Worm (Caenorhabditis elegans) whole organism, L1 larva: ENCODE data around the gene cogc-6.

Source experiments
- aly-2 ChIP-seq: fragments of 150-350 bp; optimal IDR thresholded peaks from 2 replicates; lab custom pipeline; 2014; ENCODE audit warnings: missing biosample characterization, missing genetic modification characterization
- ces-1 ChIP-seq: fragments of 150-350 bp; optimal IDR thresholded peaks from 2 replicates; lab custom pipeline; 2014; ENCODE audit warnings: missing biosample characterization, missing genetic modification reagents, missing genetic modification characterization
- egl-27 ChIP-seq, 2 experiments: fragments of 150-350 bp in 1 of 2; sonication (generic microtip); optimal IDR thresholded peaks; 3 replicates each; lab custom pipeline; 2017 to 2018; ENCODE audit warnings: missing biosample characterization in 2 of 2, missing genetic modification characterization in 2 of 2, missing genetic modification reagents in 2 of 2
- elt-3 ChIP-seq, 6 experiments: fragments of 150-350 bp in 1 of 6; sonication (generic microtip); optimal IDR thresholded peaks; 2 replicates each; lab custom pipeline; 2017 to 2018; ENCODE audit warnings: missing biosample characterization in 6 of 6, missing genetic modification characterization in 6 of 6, inconsistent platforms in 1 of 6
- lin-14 ChIP-seq: fragments of 200-800 bp; sonication (Bioruptor generic); optimal IDR thresholded peaks from 2 replicates; lab custom pipeline; 2018; ENCODE audit warnings: mild to moderate bottlenecking, missing genetic modification characterization, moderate library complexity, missing compliant biosample characterization
- lin-35 ChIP-seq, 2 experiments: fragments of 150-350 bp; optimal IDR thresholded peaks; 2 replicates each; lab custom pipeline; 2014; ENCODE audit warnings: missing biosample characterization in 2 of 2, missing genetic modification characterization in 2 of 2, missing genetic modification reagents in 2 of 2
- nhr-237 ChIP-seq: fragments of 150-350 bp; optimal IDR thresholded peaks from 2 replicates; lab custom pipeline; 2014; ENCODE audit warnings: missing biosample characterization, missing genetic modification characterization
- pqm-1 ChIP-seq: sonication (generic microtip); optimal IDR thresholded peaks from 3 replicates; lab custom pipeline; 2017; ENCODE audit warnings: missing biosample characterization, missing genetic modification characterization
- sox-4 ChIP-seq: sonication (generic microtip); optimal IDR thresholded peaks from 2 replicates; lab custom pipeline; 2016; ENCODE audit warnings: missing genetic modification characterization, missing compliant biosample characterization

DNA sequence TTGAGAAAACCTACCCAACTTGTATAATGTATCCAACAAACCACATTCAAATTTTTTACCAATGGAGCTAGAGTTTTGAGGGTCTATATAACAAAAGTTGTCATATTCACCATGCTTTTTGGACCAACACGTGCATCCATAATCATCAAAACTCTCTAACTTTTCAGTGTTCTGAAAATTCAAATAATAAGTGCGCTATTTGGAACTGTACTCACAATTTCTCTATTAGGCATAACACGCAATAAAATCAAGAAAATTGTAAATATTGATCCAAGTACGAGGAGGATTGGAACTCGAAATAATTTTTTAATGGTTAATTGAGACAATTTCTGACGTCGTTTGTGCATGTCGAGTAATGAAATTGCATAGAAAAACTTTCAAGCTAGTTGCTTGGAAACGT lies 18.8 kb upstream of the cogc-6 start, which contains the start of gene C16D9.3:
- TF ChIP-seq aly-2 (no peak), nhr-237 (no peak), egl-27 (tag; optimal IDR thresholded peaks at IDR 0.05; lab: Kevin White, UChicago) (no peak), lin-35 (GFP tag; optimal IDR thresholded peaks at IDR 0.05; lab: Kevin White, UChicago) (no peak), sox-4 (tag; lab: Kevin White, UChicago) (no peak), pqm-1 (no peak), elt-3 (tag; optimal IDR thresholded peaks at IDR 0.05; lab: Kevin White, UChicago) (no peak), lin-14 (no peak), ces-1 (GFP tag; lab: Kevin White, UChicago) (no peak)
